Worm (Caenorhabditis elegans) whole organism, young adult: ENCODE results near the gene nlp-31.

Experiments used
- B0261.1 ChIP-seq: sonication (generic microtip); optimal IDR thresholded peaks from 2 replicates; lab custom pipeline; 2016; ENCODE audit warnings: mild to moderate bottlenecking, missing genetic modification characterization, moderate library complexity, missing compliant biosample characterization
- F57C9.4 ChIP-seq: sonication (generic microtip); optimal IDR thresholded peaks from 2 replicates; lab custom pipeline; 2017; ENCODE audit warnings: mild to moderate bottlenecking, missing genetic modification characterization, missing compliant biosample characterization
- T26A5.8 ChIP-seq: sonication (generic microtip); optimal IDR thresholded peaks from 2 replicates; lab custom pipeline; 2016; ENCODE audit warnings: missing genetic modification characterization, missing compliant biosample characterization
- ama-1 ChIP-seq, 3 experiments: fragments of 150-350 bp in 1 of 3; sonication (generic microtip) in 2 of 3; optimal IDR thresholded peaks; 2 replicates each; lab custom pipeline; 2014 to 2018; ENCODE audit warnings: missing biosample characterization in 2 of 3, missing genetic modification characterization in 2 of 3, missing genetic modification reagents in 2 of 3
- hlh-12 ChIP-seq: sonication (generic microtip); optimal IDR thresholded peaks from 2 replicates; lab custom pipeline; 2016; ENCODE audit warnings: missing genetic modification characterization, missing compliant biosample characterization
- lin-26 ChIP-seq: fragments of 200-800 bp; sonication (Bioruptor generic); IDR thresholded peaks from 2 replicates; pipeline ENCODE4 v1.3.6; 2022; ENCODE audit warnings: missing genetic modification reagents, missing genetic modification characterization, missing compliant biosample characterization
- lin-35 ChIP-seq, 3 experiments: fragments of 150-350 bp in 2 of 3; sonication (generic microtip) in 1 of 3; optimal IDR thresholded peaks; 2 replicates each; lab custom pipeline; 2014 to 2018; ENCODE audit warnings: missing biosample characterization in 3 of 3, missing genetic modification characterization in 3 of 3, missing genetic modification reagents in 3 of 3
- mxl-1 ChIP-seq: sonication (generic microtip); optimal IDR thresholded peaks from 2 replicates; lab custom pipeline; 2016; ENCODE audit warnings: missing genetic modification characterization, missing compliant biosample characterization
- nhr-90 ChIP-seq: sonication (generic microtip); optimal IDR thresholded peaks from 2 replicates; lab custom pipeline; 2016; ENCODE audit warnings: missing genotype, mild to moderate bottlenecking, missing genetic modification characterization, missing compliant biosample characterization
- unc-130 ChIP-seq: sonication (generic microtip); optimal IDR thresholded peaks from 2 replicates; lab custom pipeline; 2016; ENCODE audit warnings: missing genetic modification reagents, missing genetic modification characterization, missing compliant biosample characterization
- ztf-26 ChIP-seq: sonication (generic microtip); optimal IDR thresholded peaks from 2 replicates; lab custom pipeline; 2017; ENCODE audit warnings: missing genetic modification characterization, missing compliant biosample characterization

DNA sequence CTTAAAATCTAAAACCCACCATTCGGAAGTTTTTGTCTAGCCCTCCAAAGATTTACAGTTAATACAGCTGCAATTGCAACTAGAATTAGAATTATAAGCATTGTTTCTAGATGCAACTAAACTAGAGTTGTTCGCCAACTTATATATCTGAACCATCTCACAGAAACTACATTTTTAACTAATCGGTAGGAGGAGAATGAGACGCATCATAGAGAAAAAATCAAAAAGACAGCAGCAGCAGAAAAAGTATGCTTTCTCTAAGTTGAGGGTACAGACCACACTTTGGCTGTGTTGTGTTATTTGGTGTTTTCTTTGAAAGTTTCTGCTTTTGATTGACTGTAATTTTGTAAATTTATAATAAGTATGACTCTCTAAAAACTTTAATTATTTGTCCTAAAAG, 16.1 kb upstream of the nlp-31 start, which contains the start of gene cyp-34A7:
- TF ChIP-seq B0261.1 (tag; lab: Kevin White, UChicago) (no peak), mxl-1 (tag; lab: Kevin White, UChicago) (no peak), nhr-90 (tag; lab: Kevin White, UChicago) (no peak), hlh-12 (tag; lab: Kevin White, UChicago) (no peak), F57C9.4 (no peak), ama-1 (optimal IDR thresholded peaks at IDR 0.05; lab: Kevin White, UChicago) (no peak), ama-1 (GFP tag; optimal IDR thresholded peaks at IDR 0.05; lab: Kevin White, UChicago) (no peak), lin-35 (GFP tag; optimal IDR thresholded peaks at IDR 0.05; lab: Kevin White, UChicago) (no peak), ztf-26 (tag; lab: Kevin White, UChicago) (no peak), lin-26 (GFP tag; lab: Robert Waterston, UW) (no peak), T26A5.8 (tag; lab: Kevin White, UChicago) (no peak), unc-130 (no peak)
